Worm (Caenorhabditis elegans): Measurements from ENCODE around the gene iff-1.

ce11 chrIII:9760184-9760583, 13.2 kb upstream of the iff-1 start:
- TF ChIP-seq W03F9.2 (tag; optimal IDR thresholded peaks at IDR 0.05) = no peak
- TF ChIP-seq him-1 (tag; optimal IDR thresholded peaks at IDR 0.05) = no peak
- TF ChIP-seq dao-5 (tag; optimal IDR thresholded peaks at IDR 0.05) = no peak
